Worm (Caenorhabditis elegans): ENCODE data around the gene drl-1.

drl-1 gene

ce11 chrIV:324759-325158 is at the start of gene drl-1:
Gene drl-1 (plus strand): TSS chrIV:325059.
- TF ChIP-seq Y48G9A.11 (GFP tag; IDR thresholded peaks at IDR 0.05) (no peak), F44E2.7 (GFP tag; IDR thresholded peaks at IDR 0.05) (no peak), rbr-2 (tag; optimal IDR thresholded peaks at IDR 0.05) (no peak), aly-2 (tag; optimal IDR thresholded peaks at IDR 0.05) (no peak), T20F7.1 (GFP tag; optimal IDR thresholded peaks at IDR 0.05) (no peak), zip-2 (tag; optimal IDR thresholded peaks at IDR 0.05) (no peak), R02D3.7 (tag; optimal IDR thresholded peaks at IDR 0.05) (no peak), dve-1 (tag; optimal IDR thresholded peaks at IDR 0.05; ENCODE audit: insufficient read depth) (no peak), gei-8 (GFP tag; optimal IDR thresholded peaks at IDR 0.05) (no peak), egl-43 (GFP tag; IDR thresholded peaks at IDR 0.05) (no peak), ceh-20 (GFP tag; IDR thresholded peaks at IDR 0.05) (no peak), lin-1 (GFP tag; IDR thresholded peaks at IDR 0.05) (no peak), set-16 (GFP tag; IDR thresholded peaks at IDR 0.05) (no peak), nhr-28 (tag; optimal IDR thresholded peaks at IDR 0.05) (no peak), hif-1 (tag; optimal IDR thresholded peaks at IDR 0.05) (no peak), madf-9 (GFP tag; conservative IDR thresholded peaks at IDR 0.05) (no peak), lin-15B (tag; optimal IDR thresholded peaks at IDR 0.05) (no peak), ctbp-1 (GFP tag; IDR thresholded peaks at IDR 0.05) (no peak), ama-1 (optimal IDR thresholded peaks at IDR 0.05) (no peak), jun-1 (tag; optimal IDR thresholded peaks at IDR 0.05) (no peak)

- TF ChIP-seq ztf-7 (tag; optimal IDR thresholded peaks at IDR 0.05) (no peak), ZK546.5 (tag; optimal IDR thresholded peaks at IDR 0.05) (no peak), pqm-1 (tag; optimal IDR thresholded peaks at IDR 0.05) (peak; percentile 54), dve-1 (tag; optimal IDR thresholded peaks at IDR 0.05; ENCODE audit: insufficient read depth) (peak; percentile 48), nhr-77 (tag; optimal IDR thresholded peaks at IDR 0.05) (peak; percentile 57), ceh-32 (tag; optimal IDR thresholded peaks at IDR 0.05; ENCODE audit: poor library complexity) (no peak), nhr-28 (tag; optimal IDR thresholded peaks at IDR 0.05) (peak; percentile 64), nhr-102 (tag; optimal IDR thresholded peaks at IDR 0.05) (no peak), daf-16 (GFP tag; optimal IDR thresholded peaks at IDR 0.05) (no peak), daf-16 (tag; optimal IDR thresholded peaks at IDR 0.05) (peak; percentile 78), ZK337.2 (GFP tag; IDR thresholded peaks at IDR 0.05) (no peak), hlh-11 (tag; optimal IDR thresholded peaks at IDR 0.05) (peak; percentile 28), F10B5.3 (tag; optimal IDR thresholded peaks at IDR 0.05) (no peak), fkh-10 (GFP tag; optimal IDR thresholded peaks at IDR 0.05) (no peak), mep-1 (tag; optimal IDR thresholded peaks at IDR 0.05) (no peak), fos-1 (tag; optimal IDR thresholded peaks at IDR 0.05) (no peak), madf-5 (GFP tag; IDR thresholded peaks at IDR 0.05) (no peak)
These were observed 49.7 kb upstream of the drl-1 start for ce11 chrIV:275146-275545.

- TF ChIP-seq unc-62 (GFP tag; optimal IDR thresholded peaks at IDR 0.05 in 1 of 2) (peak in 1 of 2 experiments; percentile 64), unc-62 (tag; optimal IDR thresholded peaks at IDR 0.05) (no peak), Y5F2A.4 (GFP tag; optimal IDR thresholded peaks at IDR 0.05) (no peak)
These were observed 46.6 kb upstream of the drl-1 start for ce11 chrIV:278284-278683.

ce11 chrIV:281247-281646 is 43.6 kb upstream of the drl-1 start:
- TF ChIP-seq egl-43 (GFP tag; IDR thresholded peaks at IDR 0.05) (0 out of 2 replicates have a peak, but pooled peaks have one; percentile 48), dmd-8 (GFP tag; IDR thresholded peaks at IDR 0.05) (0 out of 2 replicates have a peak, but pooled peaks have one; percentile 40), set-16 (GFP tag; IDR thresholded peaks at IDR 0.05) (peak; percentile 79)
